Fruit fly (Drosophila melanogaster) Kc167 (cell line): Measurements from ENCODE around the gene PGRP-SB1.

Experiments used
- Myc ChIP-seq: fragments of >200 bp; optimal IDR thresholded peaks from 2 replicates; lab custom pipeline; 2017; ENCODE audit warnings: missing external identifiers
- Sin3A ChIP-seq: fragments of >200 bp; optimal IDR thresholded peaks from 2 replicates; lab custom pipeline; 2018; ENCODE audit warnings: missing external identifiers
- h ChIP-seq: fragments of >200 bp; optimal IDR thresholded peaks from 3 replicates; lab custom pipeline; 2018; ENCODE audit warnings: missing external identifiers
- insv ChIP-seq: fragments of >200 bp; optimal IDR thresholded peaks from 3 replicates; lab custom pipeline; 2018; ENCODE audit warnings: missing external identifiers

DNA sequence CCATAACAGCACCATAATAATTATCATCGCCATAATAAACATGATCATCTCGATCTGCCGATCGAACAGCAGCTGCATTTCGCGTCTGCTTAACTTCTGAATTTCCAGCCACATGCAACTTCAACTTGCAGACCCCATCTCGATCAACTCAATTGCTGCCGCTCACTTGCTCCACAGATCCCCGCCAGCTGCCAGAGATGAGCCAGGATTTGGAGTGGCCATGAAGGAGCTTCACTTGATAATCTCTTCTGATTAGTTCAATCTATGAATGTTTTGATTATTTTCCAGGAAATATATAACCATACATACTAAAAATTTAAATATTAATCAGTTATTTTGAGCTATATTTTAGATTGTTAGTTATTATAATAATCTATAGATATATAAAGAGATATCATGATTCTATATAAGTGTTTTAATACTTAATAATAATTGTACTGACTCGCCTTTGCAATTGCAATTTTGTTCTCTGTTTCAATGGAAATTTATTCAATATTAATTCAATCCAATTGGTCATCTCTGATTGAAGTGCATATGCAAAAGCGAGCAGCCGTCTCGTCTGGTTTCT is 23.8 kb upstream of the PGRP-SB1 start:
- TF ChIP-seq Myc (lab: Kevin White, UChicago) (no peak), Sin3A (lab: Kevin White, UChicago) (no peak), insv (no peak), h (lab: Kevin White, UChicago) (no peak)
